Worm (Caenorhabditis elegans) whole organism, young adult: ENCODE data around the gene ptc-1.

Experiments
- B0336.3 ChIP-seq: fragments of 200-800 bp; sonication (Bioruptor generic); IDR thresholded peaks from 2 replicates; pipeline ENCODE4 v1.3.6; 2022; ENCODE audit warnings: missing genetic modification characterization, missing compliant biosample characterization
- C17E4.6 ChIP-seq: fragments of 200-800 bp; sonication (Bioruptor generic); IDR thresholded peaks from 2 replicates; pipeline ENCODE4 v1.3.6; 2022; ENCODE audit warnings: missing genetic modification reagents, missing genetic modification characterization, missing compliant biosample characterization
- D2030.7 ChIP-seq: fragments of 200-800 bp; sonication (Bioruptor generic); IDR thresholded peaks from 2 replicates; pipeline ENCODE4 v1.3.6; 2022; ENCODE audit warnings: missing genetic modification reagents, missing genetic modification characterization, missing compliant biosample characterization
- F23B12.7 ChIP-seq: sonication (generic microtip); optimal IDR thresholded peaks from 2 replicates; lab custom pipeline; 2017; ENCODE audit warnings: missing genetic modification characterization, mild to moderate bottlenecking, missing compliant biosample characterization, antibody characterized with exemption, moderate library complexity; ENCODE audit not compliant: insufficient read depth
- K11D2.4 ChIP-seq: fragments of 200-800 bp; sonication (Bioruptor generic); IDR thresholded peaks from 2 replicates; pipeline ENCODE4 v1.3.6; 2022; ENCODE audit warnings: missing genetic modification reagents, missing genetic modification characterization, missing compliant biosample characterization
- T07F8.4 ChIP-seq: sonication (generic microtip); optimal IDR thresholded peaks from 2 replicates; lab custom pipeline; 2016; ENCODE audit warnings: mild to moderate bottlenecking, missing genetic modification characterization, moderate library complexity, missing compliant biosample characterization
- Y95B8A.8 ChIP-seq: fragments of 200-800 bp; sonication (Bioruptor generic); IDR thresholded peaks from 2 replicates; pipeline ENCODE4 v1.3.6; 2022; ENCODE audit warnings: missing genetic modification reagents, missing genetic modification characterization, missing compliant biosample characterization
- akir-1 ChIP-seq: fragments of 200-800 bp; sonication (Bioruptor generic); optimal IDR thresholded peaks from 2 replicates; lab custom pipeline; 2018; ENCODE audit warnings: mild to moderate bottlenecking, missing genetic modification characterization, moderate library complexity, missing compliant biosample characterization
- atf-7 ChIP-seq: sonication (generic microtip); optimal IDR thresholded peaks from 2 replicates; lab custom pipeline; 2017; ENCODE audit warnings: mild to moderate bottlenecking, missing genetic modification characterization, missing compliant biosample characterization
- attf-3 ChIP-seq: fragments of 200-800 bp; sonication (Bioruptor generic); conservative IDR thresholded peaks from 2 replicates; pipeline ENCODE4 v1.3.6; 2022; ENCODE audit warnings: missing genetic modification reagents, missing genetic modification characterization, missing compliant biosample characterization
- ccch-3 ChIP-seq: fragments of 200-800 bp; sonication (Bioruptor generic); optimal IDR thresholded peaks from 2 replicates; lab custom pipeline; 2018; ENCODE audit warnings: mild to moderate bottlenecking, missing genetic modification characterization, missing compliant biosample characterization
- cebp-1 ChIP-seq, 2 experiments: fragments of 200-800 bp in 1 of 2; sonication (Bioruptor generic) in 1 of 2; sonication (generic microtip) in 1 of 2; IDR thresholded peaks in 1 of 2; optimal IDR thresholded peaks in 1 of 2; 2 replicates each; pipeline versions ENCODE4 v1.3.6 to Lab custom; 2017 to 2022; ENCODE audit warnings: missing compliant biosample characterization in 2 of 2, missing genetic modification characterization in 2 of 2, mild to moderate bottlenecking in 1 of 2, missing genetic modification reagents in 1 of 2, moderate library complexity in 1 of 2
- ceh-100 ChIP-seq: fragments of 200-800 bp; sonication (Bioruptor generic); IDR thresholded peaks from 2 replicates; pipeline ENCODE4 v1.3.6; 2022; ENCODE audit warnings: missing genetic modification reagents, missing genetic modification characterization, missing compliant biosample characterization
- ceh-79 ChIP-seq: sonication (generic microtip); optimal IDR thresholded peaks from 2 replicates; lab custom pipeline; 2017; ENCODE audit warnings: mild to moderate bottlenecking, missing genetic modification characterization, missing compliant biosample characterization
- chd-7 ChIP-seq: sonication (generic microtip); optimal IDR thresholded peaks from 2 replicates; lab custom pipeline; 2016; ENCODE audit warnings: mild to moderate bottlenecking, missing genetic modification characterization, moderate library complexity, missing compliant biosample characterization
- die-1 ChIP-seq: sonication (generic microtip); optimal IDR thresholded peaks from 2 replicates; lab custom pipeline; 2016; ENCODE audit warnings: missing genotype, mild to moderate bottlenecking, missing genetic modification characterization, missing compliant biosample characterization
- dox-1 ChIP-seq: fragments of 200-800 bp; sonication (Bioruptor generic); IDR thresholded peaks from 2 replicates; pipeline ENCODE4 v1.3.6; 2022; ENCODE audit warnings: missing genetic modification reagents, missing genetic modification characterization, missing compliant biosample characterization
- ets-4 ChIP-seq: fragments of 200-800 bp; sonication (Bioruptor generic); optimal IDR thresholded peaks from 2 replicates; lab custom pipeline; 2018; ENCODE audit warnings: mild to moderate bottlenecking, missing genetic modification characterization, missing compliant biosample characterization
- fkh-3 ChIP-seq: sonication (generic microtip); optimal IDR thresholded peaks from 2 replicates; lab custom pipeline; 2016; ENCODE audit warnings: mild to moderate bottlenecking, missing genetic modification characterization, missing compliant biosample characterization
- gei-17 ChIP-seq: fragments of 200-800 bp; sonication (Bioruptor generic); optimal IDR thresholded peaks from 2 replicates; lab custom pipeline; 2018; ENCODE audit warnings: mild to moderate bottlenecking, missing genetic modification characterization, missing compliant biosample characterization
- hlh-12 ChIP-seq: sonication (generic microtip); optimal IDR thresholded peaks from 2 replicates; lab custom pipeline; 2016; ENCODE audit warnings: missing genetic modification characterization, missing compliant biosample characterization
- hmg-1.2 ChIP-seq: fragments of 200-800 bp; sonication (Bioruptor generic); IDR thresholded peaks from 2 replicates; pipeline ENCODE4 v1.3.6; 2022; ENCODE audit warnings: missing genetic modification reagents, missing genetic modification characterization, missing compliant biosample characterization
- hmg-20 ChIP-seq: fragments of 200-800 bp; sonication (Bioruptor generic); IDR thresholded peaks from 2 replicates; pipeline ENCODE4 v1.3.6; 2022; ENCODE audit warnings: missing genetic modification reagents, missing genetic modification characterization, missing compliant biosample characterization
- lin-26 ChIP-seq: fragments of 200-800 bp; sonication (Bioruptor generic); IDR thresholded peaks from 2 replicates; pipeline ENCODE4 v1.3.6; 2022; ENCODE audit warnings: missing genetic modification reagents, missing genetic modification characterization, missing compliant biosample characterization
- lin-35 ChIP-seq, 3 experiments: fragments of 150-350 bp in 2 of 3; sonication (generic microtip) in 1 of 3; optimal IDR thresholded peaks; 2 replicates each; lab custom pipeline; 2014 to 2018; ENCODE audit warnings: missing biosample characterization in 3 of 3, missing genetic modification characterization in 3 of 3, missing genetic modification reagents in 3 of 3
- lin-54 ChIP-seq: fragments of 200-800 bp; sonication (Bioruptor generic); optimal IDR thresholded peaks from 2 replicates; lab custom pipeline; 2018; ENCODE audit warnings: mild to moderate bottlenecking, missing genetic modification characterization, missing compliant biosample characterization
- lsl-1 ChIP-seq: fragments of 200-800 bp; sonication (Bioruptor generic); optimal IDR thresholded peaks from 2 replicates; lab custom pipeline; 2018; ENCODE audit warnings: mild to moderate bottlenecking, missing genetic modification characterization, moderate library complexity, missing compliant biosample characterization
- mcd-1 ChIP-seq: fragments of 200-800 bp; sonication (Bioruptor generic); IDR thresholded peaks from 2 replicates; pipeline ENCODE4 v1.3.6; 2022; ENCODE audit warnings: missing genetic modification reagents, missing genetic modification characterization, missing compliant biosample characterization
- mxl-1 ChIP-seq: sonication (generic microtip); optimal IDR thresholded peaks from 2 replicates; lab custom pipeline; 2016; ENCODE audit warnings: missing genetic modification characterization, missing compliant biosample characterization
- nfyb-1 ChIP-seq: fragments of 200-800 bp; sonication (Bioruptor generic); IDR thresholded peaks from 2 replicates; pipeline ENCODE4 v1.3.6; 2022; ENCODE audit warnings: missing genetic modification reagents, missing genetic modification characterization, missing compliant biosample characterization
- nhr-90 ChIP-seq: sonication (generic microtip); optimal IDR thresholded peaks from 2 replicates; lab custom pipeline; 2016; ENCODE audit warnings: missing genotype, mild to moderate bottlenecking, missing genetic modification characterization, missing compliant biosample characterization
- pbrm-1 ChIP-seq: fragments of 200-800 bp; sonication (Bioruptor generic); IDR thresholded peaks from 2 replicates; pipeline ENCODE4 v1.3.6; 2022; ENCODE audit warnings: missing genetic modification reagents, missing genetic modification characterization, missing compliant biosample characterization
- rec-8 ChIP-seq, 2 experiments: sonication (generic microtip); optimal IDR thresholded peaks; 2 replicates each; lab custom pipeline; 2016; ENCODE audit warnings: mild to moderate bottlenecking in 2 of 2, missing genetic modification characterization in 2 of 2, missing genetic modification reagents in 2 of 2, missing genotype in 2 of 2, missing biosample characterization in 1 of 2, missing compliant biosample characterization in 1 of 2, moderate library complexity in 1 of 2
- snpc-3.4 ChIP-seq: sonication (generic microtip); optimal IDR thresholded peaks from 2 replicates; lab custom pipeline; 2017; ENCODE audit warnings: missing genetic modification characterization, mild to moderate bottlenecking, missing compliant biosample characterization, antibody characterized with exemption, moderate library complexity, missing genotype, missing genetic modification reagents
- tbp1 ChIP-seq: fragments of 200-800 bp; sonication (Bioruptor generic); optimal IDR thresholded peaks from 2 replicates; lab custom pipeline; 2018; ENCODE audit warnings: mild to moderate bottlenecking, missing genetic modification characterization, missing compliant biosample characterization
- tbx-9 ChIP-seq: sonication (generic microtip); optimal IDR thresholded peaks from 2 replicates; lab custom pipeline; 2016; ENCODE audit warnings: borderline replicate concordance, missing genetic modification characterization, inconsistent platforms, missing compliant biosample characterization
- tlf-1 ChIP-seq: fragments of 200-800 bp; sonication (Bioruptor generic); optimal IDR thresholded peaks from 2 replicates; lab custom pipeline; 2018; ENCODE audit warnings: mild to moderate bottlenecking, missing genetic modification characterization, missing compliant biosample characterization
- ztf-18 ChIP-seq: sonication (generic microtip); optimal IDR thresholded peaks from 2 replicates; lab custom pipeline; 2016; ENCODE audit warnings: missing genotype, mild to moderate bottlenecking, missing genetic modification characterization, missing compliant biosample characterization
- ztf-25 ChIP-seq: fragments of 200-800 bp; sonication (Bioruptor generic); IDR thresholded peaks from 2 replicates; pipeline ENCODE4 v1.3.6; 2022; ENCODE audit warnings: missing genetic modification reagents, missing genetic modification characterization, missing compliant biosample characterization

ptc-1 gene

DNA sequence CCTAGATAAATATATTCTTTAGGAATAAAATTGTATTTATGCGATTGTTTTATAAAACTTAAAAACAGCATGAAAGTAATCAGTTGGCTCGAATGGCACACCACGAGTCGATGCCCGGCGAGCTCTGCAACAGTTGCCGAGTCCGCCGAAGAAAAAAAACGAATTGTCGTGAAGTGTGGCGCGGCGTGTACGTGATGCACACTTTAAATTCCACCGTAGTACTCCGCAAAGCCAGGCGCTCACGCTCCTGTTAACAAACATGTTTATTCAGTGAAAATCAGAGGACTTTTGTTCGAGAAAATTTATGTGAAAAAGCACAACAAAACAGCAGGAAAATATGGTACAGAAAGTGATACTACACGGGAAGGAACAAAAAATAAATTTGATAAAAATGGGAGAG lies 22.4 kb upstream of the ptc-1 start (continued):
- TF ChIP-seq ztf-18: peak; percentile 1
- TF ChIP-seq nhr-90 (tag; lab: Kevin White, UChicago): no peak
- TF ChIP-seq hmg-1.2: peak; percentile 42; the same call in 1 of the 2 replicates
- TF ChIP-seq K11D2.4: no peak
- peak; percentile 32 for TF ChIP-seq tlf-1 (GFP tag; lab: Kevin White, UChicago)
- TF ChIP-seq pbrm-1 (GFP tag; lab: Robert Waterston, UW): peak; percentile 63; the same call in 1 of the 2 replicates
- TF ChIP-seq rec-8 (tag; optimal IDR thresholded peaks at IDR 0.05; lab: Kevin White, UChicago): no peak
- 0 out of 2 replicates have a peak, but pooled peaks have one; percentile 7 for TF ChIP-seq dox-1 (GFP tag; lab: Robert Waterston, UW)
- TF ChIP-seq die-1 (tag; lab: Kevin White, UChicago): no peak
- peak; percentile 18; the same call in 1 of the 2 replicates for TF ChIP-seq Y95B8A.8 (GFP tag; lab: Robert Waterston, UW)
- no peak for TF ChIP-seq cebp-1 (GFP tag; IDR thresholded peaks at IDR 0.05; lab: Robert Waterston, UW)
- TF ChIP-seq cebp-1 (tag; optimal IDR thresholded peaks at IDR 0.05; lab: Kevin White, UChicago): peak; percentile 56
- peak; percentile 80 for TF ChIP-seq lsl-1 (GFP tag; lab: Kevin White, UChicago)

- TF ChIP-seq ztf-25 (GFP tag; lab: Robert Waterston, UW) (no peak), attf-3 (GFP tag; lab: Robert Waterston, UW) (peak; percentile 91), chd-7 (tag; lab: Kevin White, UChicago) (no peak), C17E4.6 (no peak), F23B12.7 (peak; percentile 27), cebp-1 (GFP tag; IDR thresholded peaks at IDR 0.05; lab: Robert Waterston, UW) (no peak), cebp-1 (tag; optimal IDR thresholded peaks at IDR 0.05; lab: Kevin White, UChicago) (peak; percentile 15)
- TF ChIP-seq, all 124 proteins: peak for 3
These were observed 19.1 kb upstream of the ptc-1 start, which contains the start of gene T01H3.3 for ce11 chrII:7873843-7874372. Gene T01H3.3, minus strand, starts transcription at chrII:7873893.

- TF ChIP-seq Y95B8A.8 (GFP tag; lab: Robert Waterston, UW) (no peak), hmg-20 (GFP tag; lab: Robert Waterston, UW) (no peak), fkh-3 (tag; lab: Kevin White, UChicago) (no peak), atf-7 (peak; percentile 9), hlh-12 (no peak), D2030.7 (no peak), B0336.3 (GFP tag; lab: Robert Waterston, UW) (0 out of 2 replicates have a peak, but pooled peaks have one; percentile 10), die-1 (tag; lab: Kevin White, UChicago) (no peak), lin-26 (GFP tag; lab: Robert Waterston, UW) (no peak), tlf-1 (GFP tag; lab: Kevin White, UChicago) (peak; percentile 51), gei-17 (GFP tag; lab: Kevin White, UChicago) (no peak), cebp-1 (GFP tag; IDR thresholded peaks at IDR 0.05; lab: Robert Waterston, UW) (no peak), cebp-1 (tag; optimal IDR thresholded peaks at IDR 0.05; lab: Kevin White, UChicago) (peak; percentile 21), chd-7 (tag; lab: Kevin White, UChicago) (peak; percentile 28), mcd-1 (GFP tag; lab: Robert Waterston, UW) (no peak), tbx-9 (tag; lab: Kevin White, UChicago) (no peak), lin-54 (GFP tag; lab: Kevin White, UChicago) (peak; percentile 37), akir-1 (GFP tag; lab: Kevin White, UChicago) (no peak), ccch-3 (GFP tag; lab: Kevin White, UChicago) (no peak), lin-35 (GFP tag; optimal IDR thresholded peaks at IDR 0.05; lab: Kevin White, UChicago) (peak in 1 of 3 experiments; percentile 22), nfyb-1 (GFP tag; lab: Robert Waterston, UW) (peak; percentile 33; the same call in 1 of the 2 replicates), ets-4 (GFP tag; lab: Kevin White, UChicago) (no peak), ceh-79 (tag; lab: Kevin White, UChicago) (no peak), T07F8.4 (no peak), mxl-1 (no peak), snpc-3.4 (no peak), tbp1 (peak; percentile 21), ceh-100 (GFP tag; lab: Robert Waterston, UW) (no peak)
These were observed 15.1 kb upstream of the ptc-1 start, which contains the start of gene T01H3.2 for ce11 chrII:7877744-7878468. Gene T01H3.2, minus strand, starts transcription at chrII:7877994.
